Worm (Caenorhabditis elegans): ENCODE data around the gene smg-6.

- TF ChIP-seq klf-2 (GFP tag; conservative IDR thresholded peaks at IDR 0.05) = no peak
- no peak for TF ChIP-seq tab-1 (GFP tag; IDR thresholded peaks at IDR 0.05)
Observed at ce11 chrIII:2477303-2477702, 3.6 kb downstream of the smg-6 start.
